Fruit fly (Drosophila melanogaster) whole organism, wandering third instar larva: ENCODE data around the gene Pex1.

Source experiments
- CG32264 ChIP-seq: fragments of 200-800 bp; sonication (Bioruptor generic); optimal IDR thresholded peaks from 2 replicates; lab custom pipeline; 2016; ENCODE audit warnings: missing biosample characterization, missing genetic modification characterization
- CG9705 ChIP-seq: fragments of 200-800 bp; sonication (Bioruptor generic); optimal IDR thresholded peaks from 2 replicates; lab custom pipeline; 2018; ENCODE audit warnings: missing biosample characterization, mild to moderate bottlenecking, missing genetic modification characterization
- CrebA ChIP-seq: fragments of 200-800 bp; sonication (Bioruptor generic); optimal IDR thresholded peaks from 2 replicates; lab custom pipeline; 2016; ENCODE audit warnings: missing biosample characterization, mild to moderate bottlenecking, missing genetic modification characterization, borderline replicate concordance
- Dfd ChIP-seq: fragments of >200 bp; optimal IDR thresholded peaks from 2 replicates; lab custom pipeline; 2017; ENCODE audit warnings: missing biosample characterization, missing genetic modification characterization
- GATAd ChIP-seq: sonication (Bioruptor generic); optimal IDR thresholded peaks from 2 replicates; lab custom pipeline; 2016; ENCODE audit warnings: missing biosample characterization, missing genetic modification characterization
- HLH106 ChIP-seq: fragments of 200-800 bp; optimal IDR thresholded peaks from 3 replicates; lab custom pipeline; 2019; ENCODE audit warnings: missing biosample characterization, mild to moderate bottlenecking, missing genetic modification characterization, moderate library complexity
- Hnf4 ChIP-seq: fragments of 200-800 bp; sonication (Bioruptor generic); optimal IDR thresholded peaks from 2 replicates; lab custom pipeline; 2016; ENCODE audit warnings: missing biosample characterization, mild to moderate bottlenecking, missing genetic modification characterization
- Hr78 ChIP-seq: fragments of >200 bp; optimal IDR thresholded peaks from 2 replicates; lab custom pipeline; 2017; ENCODE audit warnings: missing biosample characterization, missing genetic modification characterization
- Hr83 ChIP-seq: fragments of 200-300 bp; sonication (Bioruptor generic); optimal IDR thresholded peaks from 2 replicates; lab custom pipeline; 2016; ENCODE audit warnings: missing biosample characterization, mild to moderate bottlenecking, missing genetic modification characterization, moderate library complexity; ENCODE audit not compliant: poor library complexity, severe bottlenecking
- Myc ChIP-seq: fragments of >200 bp; optimal IDR thresholded peaks from 2 replicates; lab custom pipeline; 2017
- N ChIP-seq: fragments of >200 bp; optimal IDR thresholded peaks from 2 replicates; lab custom pipeline; 2018; ENCODE audit warnings: missing biosample characterization, missing external identifiers, missing genetic modification characterization
- OdsH ChIP-seq: fragments of 200-800 bp; sonication (Bioruptor generic); optimal IDR thresholded peaks from 2 replicates; lab custom pipeline; 2016; ENCODE audit warnings: missing biosample characterization, mild to moderate bottlenecking, missing genetic modification characterization
- Rel ChIP-seq, 2 experiments: fragments of 200-800 bp; sonication (Bioruptor generic) in 1 of 2; optimal IDR thresholded peaks; 2 replicates in 1 of 2; 3 replicates in 1 of 2; lab custom pipeline; 2016 to 2019; ENCODE audit warnings: mild to moderate bottlenecking in 2 of 2, missing biosample characterization in 2 of 2, missing genetic modification characterization in 2 of 2, moderate library complexity in 1 of 2
- Sp1 ChIP-seq: fragments of 200-800 bp; sonication (Bioruptor generic); optimal IDR thresholded peaks from 3 replicates; lab custom pipeline; 2019; ENCODE audit warnings: missing biosample characterization, mild to moderate bottlenecking, missing genetic modification characterization, moderate library complexity
- Vsx2 ChIP-seq: fragments of 200-300, 225-300 bp; sonication (Bioruptor generic); optimal IDR thresholded peaks from 2 replicates; lab custom pipeline; 2018; ENCODE audit warnings: missing biosample characterization, missing genetic modification characterization; ENCODE audit not compliant: partially characterized antibody
- br ChIP-seq: fragments of 200-800 bp; sonication (Bioruptor generic); optimal IDR thresholded peaks from 2 replicates; lab custom pipeline; 2016; ENCODE audit warnings: missing biosample characterization, missing genetic modification characterization
- brk ChIP-seq: fragments of 200-800 bp; sonication (Bioruptor generic); optimal IDR thresholded peaks from 2 replicates; lab custom pipeline; 2016; ENCODE audit warnings: missing biosample characterization, mild to moderate bottlenecking, missing genetic modification characterization
- dmrt93B ChIP-seq: fragments of 200-800 bp; sonication (Bioruptor generic); optimal IDR thresholded peaks from 2 replicates; lab custom pipeline; 2018; ENCODE audit warnings: missing biosample characterization, mild to moderate bottlenecking, missing genetic modification characterization
- dsf ChIP-seq: sonication (Bioruptor generic); optimal IDR thresholded peaks from 2 replicates; lab custom pipeline; 2016; ENCODE audit warnings: missing biosample characterization, missing genetic modification characterization, borderline replicate concordance
- h ChIP-seq: fragments of 200-800 bp; sonication (Bioruptor generic); optimal IDR thresholded peaks from 3 replicates; lab custom pipeline; 2016; ENCODE audit warnings: missing biosample characterization, mild to moderate bottlenecking, missing genetic modification characterization
- jim ChIP-seq: fragments of 175-275, 200-325 bp; sonication (Bioruptor generic); optimal IDR thresholded peaks from 2 replicates; lab custom pipeline; 2016; ENCODE audit warnings: missing biosample characterization, mild to moderate bottlenecking, missing genetic modification characterization
- pan ChIP-seq: fragments of >200 bp; optimal IDR thresholded peaks from 2 replicates; lab custom pipeline; 2017
- psq ChIP-seq: fragments of 200-800 bp; sonication (Bioruptor generic); optimal IDR thresholded peaks from 3 replicates; lab custom pipeline; 2017; ENCODE audit warnings: missing biosample characterization, mild to moderate bottlenecking, missing genetic modification characterization, moderate library complexity
- rgr ChIP-seq: fragments of 200-800 bp; sonication (Bioruptor generic); optimal IDR thresholded peaks from 3 replicates; lab custom pipeline; 2016; ENCODE audit warnings: missing biosample characterization, mild to moderate bottlenecking, missing genetic modification characterization
- sage ChIP-seq: fragments of 200-800 bp; sonication (Bioruptor generic); optimal IDR thresholded peaks from 2 replicates; lab custom pipeline; 2016; ENCODE audit warnings: missing biosample characterization, mild to moderate bottlenecking, missing genetic modification characterization
- sv ChIP-seq: fragments of 200-800 bp; sonication (Bioruptor generic); optimal IDR thresholded peaks from 3 replicates; lab custom pipeline; 2016; ENCODE audit warnings: missing biosample characterization, missing genetic modification characterization
- tai ChIP-seq: sonication (Bioruptor generic); optimal IDR thresholded peaks from 2 replicates; lab custom pipeline; 2016; ENCODE audit warnings: missing biosample characterization, missing genetic modification characterization
- usp ChIP-seq: fragments of >200 bp; optimal IDR thresholded peaks from 2 replicates; lab custom pipeline; 2017; ENCODE audit warnings: missing biosample characterization, missing genetic modification characterization
- woc ChIP-seq: sonication (Bioruptor generic); optimal IDR thresholded peaks from 2 replicates; lab custom pipeline; 2016; ENCODE audit warnings: missing biosample characterization, mild to moderate bottlenecking, missing genetic modification characterization

Gene Pex1

DNA sequence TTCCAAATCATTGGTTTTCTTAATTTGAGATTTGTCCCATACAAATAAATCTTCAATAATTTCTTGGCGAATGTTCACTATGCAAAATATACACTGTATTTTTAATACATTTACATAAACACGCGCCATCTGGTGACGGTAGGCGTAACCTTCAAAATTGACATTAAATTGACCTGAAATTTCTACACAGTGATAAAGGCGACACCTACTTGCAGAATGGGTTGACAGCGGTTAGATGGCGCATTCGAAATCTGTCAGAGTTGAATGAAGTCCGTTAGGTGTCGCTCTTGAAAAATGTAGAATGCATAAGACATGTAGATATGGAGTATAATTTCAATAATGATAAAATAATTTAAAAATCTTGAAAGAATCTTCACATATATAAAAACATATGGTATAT lies 39.7 kb downstream of the Pex1 start (continued):
- TF ChIP-seq Dfd: no peak
- peak; percentile 41 for TF ChIP-seq jim (GFP tag; lab: Kevin White, UChicago)
- TF ChIP-seq, all 38 proteins: peak for 16

DNA sequence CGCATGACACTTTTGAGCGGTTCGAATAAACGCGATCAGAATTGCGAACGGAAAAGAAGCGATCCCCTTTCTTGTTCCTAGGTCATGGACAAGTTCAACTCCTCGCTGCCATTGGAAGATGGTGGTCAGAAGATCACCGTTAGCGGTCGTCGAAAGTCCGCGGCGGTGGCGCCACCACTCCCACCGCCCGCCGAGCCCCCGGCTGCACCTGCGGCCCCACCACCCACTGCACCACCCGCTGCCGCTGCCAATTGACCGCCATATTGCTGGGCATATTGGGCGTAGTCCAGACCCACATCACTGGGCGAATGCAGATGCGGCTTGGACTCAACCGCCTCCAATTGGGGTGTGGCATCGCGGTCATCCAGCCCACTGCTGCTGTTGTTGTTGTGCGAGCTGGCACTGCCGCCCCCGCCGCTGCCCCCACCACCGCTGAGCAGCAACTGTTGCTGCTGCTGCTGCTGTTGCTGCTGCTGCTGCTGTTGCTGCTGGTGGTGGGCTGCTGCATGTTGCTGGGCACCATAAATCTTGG lies 41.3 kb downstream of the Pex1 start:
- TF ChIP-seq woc (GFP tag; lab: Kevin White, UChicago) (no peak), br (no peak), CG9705 (GFP tag; lab: Kevin White, UChicago) (no peak), Dfd (peak; percentile 94), N (GFP tag; lab: Kevin White, UChicago) (no peak), Hr78 (GFP tag; lab: Kevin White, UChicago) (no peak), jim (GFP tag; lab: Kevin White, UChicago) (no peak), usp (GFP tag; lab: Kevin White, UChicago) (no peak), brk (GFP tag; lab: Kevin White, UChicago) (no peak)

DNA sequence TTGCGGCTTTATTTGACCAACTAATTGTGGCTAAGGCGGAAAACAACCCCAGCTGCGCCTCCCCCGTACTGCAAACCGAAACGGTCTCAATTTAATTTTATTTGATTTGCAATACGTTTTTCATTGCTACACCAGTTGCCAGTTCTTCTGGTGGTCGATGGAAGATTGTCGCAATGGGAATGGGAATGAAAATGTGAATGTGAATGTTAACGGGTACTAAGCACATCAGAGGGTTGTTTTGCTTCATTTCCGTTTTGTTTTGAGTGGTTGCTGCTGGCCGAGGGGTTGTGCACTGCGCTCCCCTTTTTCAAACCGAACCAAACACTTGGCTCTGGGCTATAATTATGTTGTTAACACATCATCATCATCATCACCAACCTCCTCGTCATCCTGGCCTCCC lies 42.4 kb downstream of the Pex1 start:
- TF ChIP-seq sage (GFP tag; lab: Kevin White, UChicago) (no peak), Myc (no peak), sv (GFP tag; lab: Kevin White, UChicago) (no peak), Vsx2 (GFP tag; lab: Kevin White, UChicago) (no peak), usp (GFP tag; lab: Kevin White, UChicago) (no peak), brk (GFP tag; lab: Kevin White, UChicago) (no peak), jim (GFP tag; lab: Kevin White, UChicago) (no peak), GATAd (GFP tag; lab: Kevin White, UChicago) (no peak), tai (GFP tag; lab: Kevin White, UChicago) (no peak), Sp1 (GFP tag; lab: Kevin White, UChicago) (no peak), pan (no peak), br (no peak), dmrt93B (GFP tag; lab: Kevin White, UChicago) (no peak), Hnf4 (GFP tag; lab: Kevin White, UChicago) (no peak), HLH106 (no peak), CG32264 (GFP tag; lab: Kevin White, UChicago) (no peak), Hr83 (GFP tag; lab: Kevin White, UChicago) (no peak)

DNA sequence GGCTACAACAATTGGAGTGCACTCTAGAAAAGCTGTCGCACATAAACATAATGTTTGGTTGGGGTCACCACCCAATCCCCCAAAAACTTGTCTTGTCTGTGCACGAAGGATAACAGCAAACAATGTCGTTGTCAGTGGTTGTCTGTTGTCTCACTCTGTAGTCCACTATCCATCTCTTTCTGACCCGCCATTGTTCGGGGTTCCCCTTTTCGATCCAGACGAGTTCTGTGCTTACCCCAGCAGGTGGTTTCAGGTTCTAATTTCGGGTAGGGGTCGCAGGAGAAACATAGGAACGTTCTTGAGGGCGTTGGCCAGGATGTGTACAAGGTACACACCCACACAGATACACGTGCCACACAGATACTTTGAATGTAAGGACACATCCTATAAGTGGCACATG lies 47.1 kb downstream of the Pex1 start:
- no peak for TF ChIP-seq Rel (GFP tag; optimal IDR thresholded peaks at IDR 0.05; lab: Kevin White, UChicago)
- TF ChIP-seq Rel (tag; optimal IDR thresholded peaks at IDR 0.05; lab: Kevin White, UChicago): peak; percentile 39
- TF ChIP-seq Myc: no peak
- no peak for TF ChIP-seq Hr83 (GFP tag; lab: Kevin White, UChicago)

DNA sequence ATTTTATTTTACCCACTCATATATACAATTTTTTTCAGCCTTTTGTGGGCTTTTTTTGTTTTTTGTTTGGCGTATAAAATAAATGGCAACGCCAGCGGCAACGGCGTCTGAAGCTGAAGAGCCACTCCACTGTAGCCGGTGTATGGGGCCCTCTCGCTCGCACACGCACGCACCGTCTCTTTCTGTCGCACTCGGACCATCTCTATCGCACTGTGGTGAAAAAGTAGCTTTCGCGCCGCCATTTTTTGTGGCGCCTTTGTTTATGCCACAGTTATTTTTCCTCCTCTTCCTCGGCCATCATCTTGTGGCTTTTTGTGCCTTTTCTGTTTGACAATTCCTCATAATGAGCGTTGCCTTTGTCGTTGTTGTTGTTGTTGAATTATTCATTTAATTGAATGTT lies 50.4 kb downstream of the Pex1 start:
- no peak for TF ChIP-seq pan
- TF ChIP-seq dsf (GFP tag; lab: Kevin White, UChicago): no peak
- no peak for TF ChIP-seq tai (GFP tag; lab: Kevin White, UChicago)
- TF ChIP-seq rgr (GFP tag; lab: Kevin White, UChicago): no peak
- TF ChIP-seq OdsH (GFP tag; lab: Kevin White, UChicago): no peak
- TF ChIP-seq CG9705 (GFP tag; lab: Kevin White, UChicago): no peak
- no peak for TF ChIP-seq h (GFP tag; lab: Kevin White, UChicago)
- no peak for TF ChIP-seq sage (GFP tag; lab: Kevin White, UChicago)
- no peak for TF ChIP-seq psq (GFP tag; lab: Kevin White, UChicago)
- no peak for TF ChIP-seq Hnf4 (GFP tag; lab: Kevin White, UChicago)
- no peak for TF ChIP-seq CrebA (GFP tag; lab: Kevin White, UChicago)

DNA sequence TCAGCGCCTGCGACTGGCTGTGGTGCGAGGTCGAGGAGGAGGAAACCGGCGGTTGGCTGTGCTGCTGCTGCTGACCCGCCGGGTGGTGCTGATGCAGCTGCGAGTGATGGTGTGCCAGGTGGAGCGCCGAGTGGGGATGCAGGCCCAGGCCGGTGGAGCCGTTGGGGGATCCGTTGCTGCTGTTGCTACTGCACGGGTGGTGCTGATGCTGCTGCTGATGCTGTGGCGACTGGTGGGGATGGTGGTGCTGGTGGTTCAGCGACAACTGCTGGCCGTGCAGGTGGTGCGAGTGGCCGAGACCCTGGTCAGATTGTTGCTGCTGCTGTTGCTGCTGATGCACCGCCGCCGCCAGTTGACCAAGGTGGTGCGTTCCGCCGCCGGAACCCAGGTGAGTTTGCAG lies 53.9 kb downstream of the Pex1 start:
- TF ChIP-seq Hnf4 (GFP tag; lab: Kevin White, UChicago): no peak
- TF ChIP-seq Dfd: peak; percentile 90
- TF ChIP-seq, all 38 proteins: peak for 1
